Fruit fly (Drosophila melanogaster): ENCODE data around the gene Acph-1.

DNA sequence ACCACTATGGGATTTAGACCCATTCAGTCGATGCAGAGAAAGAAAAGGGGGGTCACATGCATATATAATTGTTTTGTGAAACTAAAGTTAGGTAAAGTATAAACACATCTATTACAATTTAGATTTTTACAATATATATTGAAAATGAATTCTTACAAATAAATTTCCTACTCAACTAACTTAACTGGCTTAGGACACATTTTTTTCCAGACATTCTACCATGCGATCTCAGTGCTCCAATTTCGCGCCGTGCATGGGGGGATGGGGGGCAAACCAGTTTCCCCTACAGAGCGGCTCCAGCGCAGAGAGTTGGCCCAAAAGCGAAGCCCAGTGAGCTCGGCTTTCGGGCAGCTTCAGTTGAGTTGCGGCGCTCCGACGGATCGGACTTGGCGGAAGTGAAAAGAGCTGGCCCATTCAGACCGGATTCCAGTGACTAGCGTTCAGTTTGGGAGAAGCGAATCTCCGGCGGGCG, 10.1 kb downstream of the Acph-1 start, which contains the start of gene CG7896:
- TF ChIP-seq cnc (optimal IDR thresholded peaks at IDR 0.05) = no peak
- no peak for TF ChIP-seq cic (GFP tag; optimal IDR thresholded peaks at IDR 0.05)
- no peak for TF ChIP-seq kay (GFP tag; ENCODE audit: borderline replicate concordance)
- TF ChIP-seq CG11617 (GFP tag; optimal IDR thresholded peaks at IDR 0.05) = no peak
- TF ChIP-seq Clk (GFP tag; optimal IDR thresholded peaks at IDR 0.05) = no peak
- no peak for TF ChIP-seq tj (GFP tag; optimal IDR thresholded peaks at IDR 0.05)
- TF ChIP-seq CG1620 (GFP tag; optimal IDR thresholded peaks at IDR 0.05) = no peak
- TF ChIP-seq CG7045 (GFP tag; optimal IDR thresholded peaks at IDR 0.05) = no peak
- no peak for TF ChIP-seq Crg-1 (GFP tag; optimal IDR thresholded peaks at IDR 0.05)
- no peak for TF ChIP-seq CG7101 (tag; optimal IDR thresholded peaks at IDR 0.05)
- no peak for TF ChIP-seq ovo (GFP tag; optimal IDR thresholded peaks at IDR 0.05)
- TF ChIP-seq Hr96 (GFP tag; optimal IDR thresholded peaks at IDR 0.05) = no peak
- TF ChIP-seq toe (GFP tag; optimal IDR thresholded peaks at IDR 0.05) = no peak

Measured in whole organism, adult.